Fruit fly (Drosophila melanogaster) whole organism, embryonic: ENCODE results near the gene CG4577.

ENCODE experiments used
- Bgb ChIP-seq: fragments of 200-800 bp; sonication (Bioruptor generic); IDR thresholded peaks from 2 replicates; pipeline ENCODE4 v1.3.6; 2022; ENCODE audit warnings: missing biosample characterization, missing genetic modification characterization; ENCODE audit not compliant: partially characterized antibody
- CG10431 ChIP-seq: fragments of 200-800 bp; sonication (Bioruptor generic); optimal IDR thresholded peaks from 3 replicates; lab custom pipeline; 2018; ENCODE audit warnings: missing biosample characterization, mild to moderate bottlenecking, missing genetic modification characterization
- CG10543 ChIP-seq: fragments of 200-800 bp; sonication (Bioruptor generic); optimal IDR thresholded peaks from 3 replicates; lab custom pipeline; 2017; ENCODE audit warnings: missing biosample characterization, mild to moderate bottlenecking, missing genetic modification characterization, moderate library complexity
- CG11696 ChIP-seq: fragments of 200-800 bp; sonication (Bioruptor generic); IDR thresholded peaks from 2 replicates; pipeline ENCODE4 v1.3.6; 2022; ENCODE audit warnings: missing biosample characterization, missing genetic modification characterization
- CG14860 ChIP-seq: fragments of 200-800 bp; sonication (Bioruptor generic); IDR thresholded peaks from 3 replicates; pipeline ENCODE4 v1.3.6; 2022; ENCODE audit warnings: missing biosample characterization, missing genetic modification characterization; ENCODE audit not compliant: partially characterized antibody
- CG2116 ChIP-seq: fragments of 200-800 bp; sonication (Bioruptor generic); optimal IDR thresholded peaks from 3 replicates; lab custom pipeline; 2018; ENCODE audit warnings: missing biosample characterization, mild to moderate bottlenecking, missing genetic modification characterization
- CG2129 ChIP-seq: fragments of 200-800 bp; sonication (Bioruptor generic); IDR thresholded peaks from 2 replicates; pipeline ENCODE4 v1.3.6; 2022; ENCODE audit warnings: missing biosample characterization, missing genetic modification characterization; ENCODE audit not compliant: partially characterized antibody
- CG30020 ChIP-seq: fragments of 200-800 bp; optimal IDR thresholded peaks from 2 replicates; lab custom pipeline; 2019; ENCODE audit warnings: missing biosample characterization, mild to moderate bottlenecking, missing genetic modification characterization, moderate library complexity
- CG34224 ChIP-seq: fragments of 200-800 bp; sonication (Bioruptor generic); IDR thresholded peaks from 3 replicates; pipeline ENCODE4 v1.3.6; 2022; ENCODE audit warnings: missing biosample characterization, missing genetic modification characterization; ENCODE audit not compliant: partially characterized antibody
- CG6791 ChIP-seq: fragments of 200-800 bp; sonication (Bioruptor generic); IDR thresholded peaks from 3 replicates; pipeline ENCODE4 v1.3.6; 2022; ENCODE audit warnings: missing biosample characterization, missing genetic modification characterization; ENCODE audit not compliant: partially characterized antibody
- CG6813 ChIP-seq: fragments of 200-800 bp; sonication (Bioruptor generic); optimal IDR thresholded peaks from 2 replicates; lab custom pipeline; 2017; ENCODE audit warnings: missing biosample characterization, missing genetic modification characterization, mild to moderate bottlenecking, moderate library complexity, missing genetic modification reagents
- CG7963 ChIP-seq: fragments of 200-800 bp; sonication (Bioruptor generic); IDR thresholded peaks from 3 replicates; pipeline ENCODE4 v1.3.6; 2022; ENCODE audit warnings: missing biosample characterization, missing genetic modification characterization; ENCODE audit not compliant: partially characterized antibody
- Dp ChIP-seq: fragments of 200-800 bp; sonication (Bioruptor generic); optimal IDR thresholded peaks from 2 replicates; lab custom pipeline; 2018; ENCODE audit warnings: missing biosample characterization, mild to moderate bottlenecking, missing genetic modification characterization, moderate library complexity
- Dref ChIP-seq: fragments of 200-800 bp; sonication (Bioruptor generic); IDR thresholded peaks from 2 replicates; pipeline ENCODE4 v1.3.6; 2022; ENCODE audit warnings: missing biosample characterization, missing genetic modification characterization
- E2f2 ChIP-seq: fragments of 200-800 bp; sonication (Bioruptor generic); IDR thresholded peaks from 2 replicates; pipeline ENCODE4 v1.3.6; 2022; ENCODE audit warnings: missing biosample characterization, missing genetic modification characterization
- Fer2 ChIP-seq: fragments of 200-800 bp; sonication (Bioruptor generic); optimal IDR thresholded peaks from 2 replicates; lab custom pipeline; 2018; ENCODE audit warnings: missing biosample characterization, mild to moderate bottlenecking, missing genetic modification characterization, moderate library complexity
- HLH4C ChIP-seq: fragments of 200-800 bp; sonication (Bioruptor generic); IDR thresholded peaks from 3 replicates; pipeline ENCODE4 v1.3.6; 2022; ENCODE audit warnings: missing biosample characterization, missing genetic modification characterization; ENCODE audit not compliant: partially characterized antibody
- Mes4 ChIP-seq: fragments of 200-800 bp; sonication (Bioruptor generic); optimal IDR thresholded peaks from 2 replicates; lab custom pipeline; 2016; ENCODE audit warnings: missing biosample characterization, missing genetic modification characterization
- Sin3A ChIP-seq: fragments of >200 bp; optimal IDR thresholded peaks from 2 replicates; lab custom pipeline; 2018
- Sry-δ ChIP-seq: fragments of 200-800 bp; sonication (Bioruptor generic); optimal IDR thresholded peaks from 2 replicates; lab custom pipeline; 2016; ENCODE audit warnings: missing biosample characterization, missing genetic modification characterization
- Trl ChIP-seq, 3 experiments: fragments of >200 bp in 2 of 3; fragments of 200-800 bp in 1 of 3; sonication (Bioruptor generic) in 1 of 3; optimal IDR thresholded peaks; 2 replicates in 1 of 3; 3 replicates in 2 of 3; lab custom pipeline; 2016 to 2017; ENCODE audit warnings: missing biosample characterization in 1 of 3, missing genetic modification characterization in 1 of 3
- ac ChIP-seq: fragments of 200-800 bp; sonication (Bioruptor generic); optimal IDR thresholded peaks from 3 replicates; lab custom pipeline; 2017; ENCODE audit warnings: missing biosample characterization, mild to moderate bottlenecking, missing genetic modification characterization
- ara ChIP-seq: fragments of 200-800 bp; sonication (Bioruptor generic); IDR thresholded peaks from 2 replicates; pipeline ENCODE4 v1.3.6; 2022; ENCODE audit warnings: missing biosample characterization, missing genetic modification characterization
- ato ChIP-seq: fragments of 200-800 bp; sonication (Bioruptor generic); IDR thresholded peaks from 2 replicates; pipeline ENCODE4 v1.3.6; 2022; ENCODE audit warnings: missing biosample characterization, missing genetic modification characterization; ENCODE audit not compliant: partially characterized antibody
- cas ChIP-seq: fragments of 200-800 bp; sonication (Bioruptor generic); IDR thresholded peaks from 2 replicates; pipeline ENCODE4 v1.3.6; 2022; ENCODE audit warnings: missing biosample characterization, missing genetic modification characterization
- chinmo ChIP-seq: fragments of 200-800 bp; sonication (Bioruptor generic); IDR thresholded peaks from 4 replicates; pipeline ENCODE4 v1.3.6; 2022; ENCODE audit warnings: missing biosample characterization, missing genetic modification characterization; ENCODE audit not compliant: partially characterized antibody
- dan ChIP-seq: fragments of 200-800 bp; sonication (Bioruptor generic); IDR thresholded peaks from 2 replicates; pipeline ENCODE4 v1.3.6; 2022; ENCODE audit warnings: missing biosample characterization, missing genetic modification characterization
- eyg ChIP-seq: fragments of 200-800 bp; sonication (Bioruptor generic); optimal IDR thresholded peaks from 3 replicates; lab custom pipeline; 2016; ENCODE audit warnings: missing biosample characterization, missing genetic modification characterization
- hb ChIP-seq: fragments of 200-800 bp; sonication (Bioruptor generic); IDR thresholded peaks from 3 replicates; pipeline ENCODE4 v1.3.6; 2022; ENCODE audit warnings: missing biosample characterization, missing genetic modification characterization; ENCODE audit not compliant: partially characterized antibody
- her ChIP-seq: fragments of 200-800 bp; sonication (Bioruptor generic); optimal IDR thresholded peaks from 2 replicates; lab custom pipeline; 2016; ENCODE audit warnings: missing biosample characterization, missing genetic modification characterization
- jumu ChIP-seq: fragments of 200-800 bp; sonication (Bioruptor generic); optimal IDR thresholded peaks from 3 replicates; lab custom pipeline; 2016; ENCODE audit warnings: missing biosample characterization, missing genetic modification characterization
- knrl ChIP-seq: fragments of 200-800 bp; sonication (Bioruptor generic); IDR thresholded peaks from 3 replicates; pipeline ENCODE4 v1.3.6; 2022; ENCODE audit warnings: missing biosample characterization, missing genetic modification characterization; ENCODE audit not compliant: partially characterized antibody
- lov ChIP-seq, 2 experiments: fragments of 200-800 bp in 1 of 2; fragments of >200 bp in 1 of 2; sonication (Bioruptor generic) in 1 of 2; IDR thresholded peaks in 1 of 2; optimal IDR thresholded peaks in 1 of 2; 2 replicates in 1 of 2; 3 replicates in 1 of 2; pipeline versions ENCODE4 v1.3.6 to Lab custom; 2017 to 2022; ENCODE audit warnings: missing biosample characterization in 1 of 2, missing genetic modification characterization in 1 of 2
- mam ChIP-seq: fragments of 200-800 bp; sonication (Bioruptor generic); optimal IDR thresholded peaks from 3 replicates; lab custom pipeline; 2016; ENCODE audit warnings: missing biosample characterization, missing genetic modification characterization
- mirr ChIP-seq: fragments of 200-800 bp; sonication (Bioruptor generic); optimal IDR thresholded peaks from 3 replicates; lab custom pipeline; 2018; ENCODE audit warnings: missing biosample characterization, mild to moderate bottlenecking, missing genetic modification characterization
- pnt ChIP-seq: fragments of 200-800 bp; sonication (Bioruptor generic); optimal IDR thresholded peaks from 3 replicates; lab custom pipeline; 2016; ENCODE audit warnings: missing biosample characterization, missing genetic modification characterization
- pros ChIP-seq: fragments of 200-800 bp; sonication (Bioruptor generic); optimal IDR thresholded peaks from 3 replicates; lab custom pipeline; 2019; ENCODE audit warnings: missing biosample characterization, mild to moderate bottlenecking, missing genetic modification characterization, moderate library complexity
- pzg ChIP-seq: fragments of 200-800 bp; sonication (Bioruptor generic); optimal IDR thresholded peaks from 3 replicates; lab custom pipeline; 2018; ENCODE audit warnings: missing biosample characterization, mild to moderate bottlenecking, missing genetic modification characterization, moderate library complexity
- sens ChIP-seq: fragments of 200-800 bp; sonication (Bioruptor generic); peaks from one replicate; lab custom pipeline; 2016; ENCODE audit warnings: missing biosample characterization, missing genetic modification characterization
- sna ChIP-seq: fragments of 200-800 bp; sonication (Bioruptor generic); IDR thresholded peaks from 2 replicates; pipeline ENCODE4 v1.3.6; 2022; ENCODE audit warnings: missing biosample characterization, missing genetic modification characterization; ENCODE audit not compliant: partially characterized antibody
- tna ChIP-seq: fragments of 200-800 bp; sonication (Bioruptor generic); IDR thresholded peaks from 2 replicates; pipeline ENCODE4 v1.3.6; 2022; ENCODE audit warnings: missing biosample characterization, missing genetic modification characterization; ENCODE audit not compliant: partially characterized antibody
- unc-4 ChIP-seq: fragments of 200-800 bp; sonication (Bioruptor generic); IDR thresholded peaks from 2 replicates; pipeline ENCODE4 v1.3.6; 2022; ENCODE audit warnings: missing biosample characterization, missing genetic modification characterization; ENCODE audit not compliant: partially characterized antibody
- usp ChIP-seq: fragments of >200 bp; optimal IDR thresholded peaks from 2 replicates; lab custom pipeline; 2017; ENCODE audit warnings: missing biosample characterization, missing genetic modification characterization

Gene CG4577

DNA sequence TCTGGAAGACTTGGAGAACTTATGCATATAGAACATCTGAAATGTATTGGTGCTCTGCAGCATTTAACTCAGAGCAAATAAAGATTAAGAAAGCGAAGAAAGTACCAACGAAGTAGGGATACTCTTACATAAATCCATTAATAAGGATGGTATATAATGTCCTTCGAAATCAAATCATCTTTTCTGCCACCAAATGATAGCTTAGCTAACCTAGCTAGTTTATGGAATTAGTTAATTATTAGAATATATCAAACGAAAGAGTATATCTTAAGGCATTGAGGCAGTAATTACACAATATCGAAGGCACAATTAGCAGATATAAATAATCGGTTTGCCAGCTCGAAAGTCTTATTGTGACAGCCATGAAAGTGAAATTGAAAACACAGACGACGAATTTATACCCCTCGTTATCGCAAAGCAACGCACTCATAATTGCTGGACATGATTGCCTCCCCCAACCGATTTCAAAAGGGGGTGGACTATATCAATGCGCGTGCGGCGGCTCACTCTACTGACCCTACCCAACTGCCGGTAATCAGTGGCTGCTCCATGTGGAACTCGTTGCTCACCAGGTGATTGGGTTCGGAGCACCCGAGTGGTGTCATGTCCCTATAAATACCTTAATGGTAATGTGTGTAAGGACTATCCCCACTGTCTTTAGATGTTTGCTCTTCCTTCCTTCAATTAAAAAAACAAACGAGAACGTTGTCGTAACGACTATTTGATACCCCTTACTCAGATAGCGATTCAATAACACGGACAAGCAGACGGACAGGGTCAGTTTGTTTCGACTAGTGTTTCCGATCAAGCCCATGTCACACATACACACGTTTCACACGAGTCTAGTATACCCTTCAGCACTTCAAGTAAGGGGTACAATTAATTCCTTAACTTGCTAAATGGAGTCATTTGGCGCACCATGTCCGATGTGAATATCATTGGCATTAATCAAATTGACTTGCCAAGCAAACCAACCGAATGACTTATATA lies 10.2 kb downstream of the CG4577 start (continued):
- no peak for TF ChIP-seq CG10543 (GFP tag; lab: Kevin White, UChicago)
- TF ChIP-seq Mes4 (GFP tag; lab: Kevin White, UChicago), result peak; percentile 21
- TF ChIP-seq Trl (optimal IDR thresholded peaks at IDR 0.05; lab: Kevin White, UChicago), result no peak
- no peak for TF ChIP-seq Trl (GFP tag; optimal IDR thresholded peaks at IDR 0.05; lab: Kevin White, UChicago)
- no peak for TF ChIP-seq ara (GFP tag; lab: Robert Waterston, UW)

DNA sequence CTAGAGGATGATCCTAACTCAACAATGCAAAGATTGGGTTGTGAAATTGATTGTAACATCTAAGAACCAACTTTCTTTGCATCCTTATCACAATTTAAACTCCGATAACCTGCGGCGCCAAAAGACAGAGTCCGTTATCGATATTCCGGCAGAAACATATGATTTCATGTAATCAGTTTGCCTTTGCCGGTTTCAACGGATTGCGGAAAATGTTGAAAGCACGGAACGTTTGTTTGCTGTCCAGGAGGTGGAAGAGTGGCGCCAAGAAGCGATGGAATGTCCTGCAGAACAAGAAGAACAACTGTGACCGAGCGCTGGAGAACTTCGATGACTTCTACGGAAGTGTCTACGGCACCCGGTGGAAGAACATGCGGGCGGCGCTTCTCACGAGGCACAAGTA lies 13.2 kb downstream of the CG4577 start:
- peak; percentile 90 for TF ChIP-seq E2f2 (GFP tag; lab: Robert Waterston, UW)
- no peak for TF ChIP-seq CG6813
- no peak for TF ChIP-seq ac (GFP tag; lab: Kevin White, UChicago)
- TF ChIP-seq dan (GFP tag; lab: Robert Waterston, UW), result no peak
- peak; percentile 72 for TF ChIP-seq CG34224 (GFP tag; lab: Robert Waterston, UW)
- peak; percentile 64 for TF ChIP-seq unc-4 (GFP tag; lab: Robert Waterston, UW)
- TF ChIP-seq lov (optimal IDR thresholded peaks at IDR 0.05; lab: Kevin White, UChicago), result no peak
- no peak for TF ChIP-seq lov (GFP tag; IDR thresholded peaks at IDR 0.05; lab: Robert Waterston, UW)
- 0 out of 3 replicates have a peak, but pooled peaks have one; percentile 47 for TF ChIP-seq CG6791 (GFP tag; lab: Robert Waterston, UW)
- peak; percentile 87 for TF ChIP-seq Dp
- no peak for TF ChIP-seq usp
- peak; percentile 43; the same call in 1 of the 2 replicates for TF ChIP-seq Bgb (GFP tag; lab: Robert Waterston, UW)
- peak; percentile 53; the same call in 2 of the 3 replicates for TF ChIP-seq CG7963 (GFP tag; lab: Robert Waterston, UW)
- peak; percentile 69 for TF ChIP-seq Dref
- TF ChIP-seq mam (GFP tag; lab: Kevin White, UChicago), result no peak
- no peak for TF ChIP-seq eyg
- TF ChIP-seq knrl (GFP tag; lab: Robert Waterston, UW), result 0 out of 3 replicates have a peak, but pooled peaks have one; percentile 8
- TF ChIP-seq Fer2 (tag; lab: Kevin White, UChicago), result no peak
- TF ChIP-seq CG2116 (GFP tag; lab: Kevin White, UChicago), result peak; percentile 70
- TF ChIP-seq cas (GFP tag; lab: Robert Waterston, UW), result no peak
- no peak for TF ChIP-seq CG11696 (GFP tag; lab: Robert Waterston, UW)
- TF ChIP-seq ara (GFP tag; lab: Robert Waterston, UW), result no peak
- TF ChIP-seq jumu (GFP tag; lab: Kevin White, UChicago), result no peak
- TF ChIP-seq pzg (GFP tag; lab: Kevin White, UChicago), result peak; percentile 30
- peak; percentile 53 for TF ChIP-seq sna (GFP tag; lab: Robert Waterston, UW)
- peak; percentile 16 for TF ChIP-seq sens (GFP tag; lab: Kevin White, UChicago)
- TF ChIP-seq tna (GFP tag; lab: Robert Waterston, UW), result peak; percentile 50; the same call in 1 of the 2 replicates
- TF ChIP-seq ato (GFP tag; lab: Robert Waterston, UW), result peak; percentile 31; the same call in 1 of the 2 replicates
- TF ChIP-seq mirr, result no peak
- TF ChIP-seq CG14860 (GFP tag; lab: Robert Waterston, UW), result peak; percentile 59; the same call in 2 of the 3 replicates
- no peak for TF ChIP-seq pnt (GFP tag; lab: Kevin White, UChicago)
- TF ChIP-seq her (GFP tag; lab: Kevin White, UChicago), result no peak
- 0 out of 2 replicates have a peak, but pooled peaks have one; percentile 19 for TF ChIP-seq CG2129 (GFP tag; lab: Robert Waterston, UW)
- no peak for TF ChIP-seq CG30020
- TF ChIP-seq chinmo (GFP tag; lab: Robert Waterston, UW), result 0 out of 4 replicates have a peak, but pooled peaks have one; percentile 58
- TF ChIP-seq HLH4C (GFP tag; lab: Robert Waterston, UW), result peak; percentile 72
- peak; percentile 3 for TF ChIP-seq Sin3A (lab: Kevin White, UChicago)
- peak; percentile 65; the same call in 1 of the 3 replicates for TF ChIP-seq hb
- peak; percentile 46 for TF ChIP-seq CG10431 (GFP tag; lab: Kevin White, UChicago)
- no peak for TF ChIP-seq pros (GFP tag; lab: Kevin White, UChicago)
- TF ChIP-seq Sry-δ (GFP tag; lab: Kevin White, UChicago), result peak; percentile 33
